Worm (Caenorhabditis elegans) whole organism, late embryonic: ENCODE measurements around the gene F44B9.8.

Experiments used
- C08G9.2 ChIP-seq: sonication (generic microtip); optimal IDR thresholded peaks from 2 replicates; lab custom pipeline; 2016; ENCODE audit warnings: mild to moderate bottlenecking, missing genetic modification characterization, moderate library complexity, missing compliant biosample characterization
- F13H6.1 ChIP-seq: sonication (generic microtip); optimal IDR thresholded peaks from 2 replicates; lab custom pipeline; 2016; ENCODE audit warnings: missing genetic modification characterization, missing compliant biosample characterization
- K09A11.1 ChIP-seq: sonication (generic microtip); optimal IDR thresholded peaks from 2 replicates; lab custom pipeline; 2017; ENCODE audit warnings: antibody characterized with exemption, mild to moderate bottlenecking, missing genetic modification characterization, missing compliant biosample characterization; ENCODE audit not compliant: insufficient read depth
- T23F11.4 ChIP-seq: fragments of 200-800 bp; sonication (Bioruptor generic); optimal IDR thresholded peaks from 2 replicates; lab custom pipeline; 2018; ENCODE audit warnings: mild to moderate bottlenecking, missing genetic modification characterization, missing compliant biosample characterization
- ceh-14 ChIP-seq: sonication (generic microtip); optimal IDR thresholded peaks from 2 replicates; lab custom pipeline; 2016; ENCODE audit warnings: missing genotype, missing genetic modification characterization, missing compliant biosample characterization
- ceh-19 ChIP-seq: fragments of 200-800 bp; sonication (Bioruptor generic); optimal IDR thresholded peaks from 2 replicates; lab custom pipeline; 2018; ENCODE audit warnings: mild to moderate bottlenecking, missing genetic modification characterization, missing compliant biosample characterization
- ceh-22 ChIP-seq: sonication (generic microtip); optimal IDR thresholded peaks from 2 replicates; lab custom pipeline; 2017; ENCODE audit warnings: missing biosample characterization, missing genetic modification characterization
- ceh-45 ChIP-seq: fragments of 200-800 bp; sonication (Bioruptor generic); IDR thresholded peaks from 2 replicates; pipeline ENCODE4 v1.3.6; 2022; ENCODE audit warnings: missing genetic modification reagents, missing genetic modification characterization, missing compliant biosample characterization
- ceh-48 ChIP-seq: sonication (generic microtip); optimal IDR thresholded peaks from 2 replicates; lab custom pipeline; 2016; ENCODE audit warnings: missing genetic modification characterization, inconsistent platforms, missing compliant biosample characterization
- ceh-6 ChIP-seq: fragments of 200-800 bp; sonication (Bioruptor generic); optimal IDR thresholded peaks from 2 replicates; lab custom pipeline; 2018; ENCODE audit warnings: mild to moderate bottlenecking, missing genetic modification characterization, missing compliant biosample characterization
- che-1 ChIP-seq: sonication (generic microtip); optimal IDR thresholded peaks from 2 replicates; lab custom pipeline; 2016; ENCODE audit warnings: mild to moderate bottlenecking, missing genetic modification characterization, missing compliant biosample characterization
- eyg-1 ChIP-seq: sonication (generic microtip); optimal IDR thresholded peaks from 2 replicates; lab custom pipeline; 2016; ENCODE audit warnings: missing genotype, missing genetic modification characterization, missing compliant biosample characterization
- fkh-10 ChIP-seq: fragments of 150-350 bp; optimal IDR thresholded peaks from 2 replicates; lab custom pipeline; 2014; ENCODE audit warnings: missing biosample characterization, missing genetic modification reagents, missing genetic modification characterization
- fkh-6 ChIP-seq: sonication (generic microtip); optimal IDR thresholded peaks from 2 replicates; lab custom pipeline; 2016; ENCODE audit warnings: missing genetic modification characterization, missing compliant biosample characterization
- gmeb-2 ChIP-seq: sonication (generic microtip); optimal IDR thresholded peaks from 2 replicates; lab custom pipeline; 2016; ENCODE audit warnings: missing genetic modification characterization, inconsistent platforms, missing compliant biosample characterization
- hlh-30 ChIP-seq: sonication (generic microtip); optimal IDR thresholded peaks from 2 replicates; lab custom pipeline; 2017; ENCODE audit warnings: antibody characterized with exemption, missing genetic modification characterization, missing compliant biosample characterization; ENCODE audit not compliant: insufficient read depth
- hlh-6 ChIP-seq: sonication (generic microtip); optimal IDR thresholded peaks from 2 replicates; lab custom pipeline; 2016; ENCODE audit warnings: missing genotype, missing genetic modification characterization, missing compliant biosample characterization
- lin-11 ChIP-seq: fragments of 200-800 bp; sonication (Bioruptor generic); optimal IDR thresholded peaks from 2 replicates; lab custom pipeline; 2018; ENCODE audit warnings: mild to moderate bottlenecking, missing genetic modification characterization, missing compliant biosample characterization
- mec-3 ChIP-seq: sonication (generic microtip); optimal IDR thresholded peaks from 2 replicates; lab custom pipeline; 2016; ENCODE audit warnings: borderline replicate concordance, missing genetic modification characterization, missing compliant biosample characterization
- nfya-1 ChIP-seq: sonication (generic microtip); optimal IDR thresholded peaks from 2 replicates; lab custom pipeline; 2017; ENCODE audit warnings: missing genetic modification characterization, mild to moderate bottlenecking, missing compliant biosample characterization, antibody characterized with exemption, moderate library complexity
- odd-2 ChIP-seq: sonication (generic microtip); optimal IDR thresholded peaks from 2 replicates; lab custom pipeline; 2017; ENCODE audit warnings: antibody characterized with exemption, mild to moderate bottlenecking, missing genetic modification characterization, missing compliant biosample characterization
- pax-1 ChIP-seq: fragments of 150-350 bp; optimal IDR thresholded peaks from 2 replicates; lab custom pipeline; 2014; ENCODE audit warnings: missing biosample characterization, missing genetic modification characterization
- pha-2 ChIP-seq: sonication (generic microtip); optimal IDR thresholded peaks from 2 replicates; lab custom pipeline; 2017; ENCODE audit warnings: mild to moderate bottlenecking, missing genetic modification characterization, missing compliant biosample characterization
- pha-4 ChIP-seq: fragments of 150-350 bp; optimal IDR thresholded peaks from 2 replicates; lab custom pipeline; 2018; ENCODE audit warnings: missing biosample characterization, missing genetic modification reagents, missing genetic modification characterization
- pqm-1 ChIP-seq: sonication (generic microtip); optimal IDR thresholded peaks from 2 replicates; lab custom pipeline; 2016; ENCODE audit warnings: missing genetic modification characterization, missing compliant biosample characterization
- pros-1 ChIP-seq: fragments of 150-350 bp; optimal IDR thresholded peaks from 2 replicates; lab custom pipeline; 2014; ENCODE audit warnings: missing biosample characterization, missing genetic modification reagents, missing genetic modification characterization
- sox-2 ChIP-seq: fragments of 200-800 bp; sonication (Bioruptor generic); IDR thresholded peaks from 2 replicates; pipeline ENCODE4 v1.3.6; 2022; ENCODE audit warnings: missing genetic modification reagents, missing genetic modification characterization, missing compliant biosample characterization
- sox-4 ChIP-seq: sonication (generic microtip); optimal IDR thresholded peaks from 2 replicates; lab custom pipeline; 2017; ENCODE audit warnings: mild to moderate bottlenecking, missing genetic modification characterization, inconsistent platforms, missing compliant biosample characterization
- syd-9 ChIP-seq: sonication (generic microtip); optimal IDR thresholded peaks from 2 replicates; lab custom pipeline; 2016; ENCODE audit warnings: mild to moderate bottlenecking, missing genetic modification characterization, moderate library complexity, missing compliant biosample characterization
- tbx-7 ChIP-seq: sonication (generic microtip); optimal IDR thresholded peaks from 2 replicates; lab custom pipeline; 2016; ENCODE audit warnings: missing genotype, missing genetic modification characterization, missing compliant biosample characterization
- ttx-3 ChIP-seq: sonication (generic microtip); optimal IDR thresholded peaks from 2 replicates; lab custom pipeline; 2016; ENCODE audit warnings: missing genetic modification reagents, missing genetic modification characterization, missing compliant biosample characterization
- unc-42 ChIP-seq: sonication (generic microtip); optimal IDR thresholded peaks from 2 replicates; lab custom pipeline; 2016; ENCODE audit warnings: missing genotype, missing genetic modification characterization, missing compliant biosample characterization
- unc-55 ChIP-seq: sonication (generic microtip); optimal IDR thresholded peaks from 2 replicates; lab custom pipeline; 2017; ENCODE audit warnings: missing biosample characterization, missing genetic modification reagents, missing genetic modification characterization
- zip-5 ChIP-seq: sonication (generic microtip); optimal IDR thresholded peaks from 2 replicates; lab custom pipeline; 2016; ENCODE audit warnings: missing genetic modification characterization, missing compliant biosample characterization

Gene F44B9.8

DNA sequence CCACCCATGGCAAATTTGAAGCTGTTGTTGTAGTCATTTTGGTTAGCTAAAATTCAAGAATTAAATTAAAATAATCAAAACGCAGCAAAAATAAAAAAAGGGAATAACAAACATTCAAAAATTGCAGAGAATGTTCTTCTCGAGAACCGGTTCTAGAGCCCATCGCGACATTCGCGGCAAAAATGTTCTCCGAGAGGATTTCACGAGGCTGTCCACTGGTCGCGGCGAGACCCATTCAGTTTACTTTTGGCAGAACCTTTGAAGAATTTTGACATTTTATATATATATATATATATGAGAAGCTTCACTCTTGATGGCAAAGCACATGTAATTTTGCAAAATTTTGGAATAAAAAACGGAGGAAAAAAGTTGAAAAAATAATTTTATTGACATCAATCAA is at the start of gene F44B9.8:
F44B9.8 (minus strand) TSS at position 163 of the 400 bp plus-strand sequence.
- no peak for TF ChIP-seq eyg-1 (tag; lab: Kevin White, UChicago)
- TF ChIP-seq nfya-1: peak; percentile 44
- TF ChIP-seq hlh-30 (tag; lab: Kevin White, UChicago): no peak
- TF ChIP-seq pha-4 (tag; lab: Kevin White, UChicago): no peak
- TF ChIP-seq K09A11.1: no peak
- no peak for TF ChIP-seq pha-2
- no peak for TF ChIP-seq ceh-6 (GFP tag; lab: Kevin White, UChicago)
- no peak for TF ChIP-seq unc-55 (GFP tag; lab: Kevin White, UChicago)

DNA sequence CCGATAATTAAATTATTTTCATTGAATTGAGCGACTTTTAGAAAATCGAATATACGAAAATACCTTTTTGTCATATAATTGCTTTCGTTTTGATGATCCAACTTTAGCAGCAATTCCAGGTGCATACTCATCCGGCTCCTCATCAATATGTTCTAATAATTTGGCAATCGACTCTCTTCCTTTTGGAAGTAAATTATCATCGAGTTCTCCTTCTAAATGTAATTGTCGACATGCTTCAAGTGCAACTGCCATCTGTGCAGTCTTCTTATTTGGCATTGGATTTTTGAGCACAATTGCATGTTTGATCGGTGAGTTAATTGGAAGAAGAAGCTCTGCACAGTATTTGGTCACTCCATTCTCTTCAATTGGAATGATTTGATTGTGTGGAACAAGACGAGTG is 47.7 kb upstream of the F44B9.8 start:
- no peak for TF ChIP-seq ceh-22
- TF ChIP-seq, all 69 proteins: peak for 0

DNA sequence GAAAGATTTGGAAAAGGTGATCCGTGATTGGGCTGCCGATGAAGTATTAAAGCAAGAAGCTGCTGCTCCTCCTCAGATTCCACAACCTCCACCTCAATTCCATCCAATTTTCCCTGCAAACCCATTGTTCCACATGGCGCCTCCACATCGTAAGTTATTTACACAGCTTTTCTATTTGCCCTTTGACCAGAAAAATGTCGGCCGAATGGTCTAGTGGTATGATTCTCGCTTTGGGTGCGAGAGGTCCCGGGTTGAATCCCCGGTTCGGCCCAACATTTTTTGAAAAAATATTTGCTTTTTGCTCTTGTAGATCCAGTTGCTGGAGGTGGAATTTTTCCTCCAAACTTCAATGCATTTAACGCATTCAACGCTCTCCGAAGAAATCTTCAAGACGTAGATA is 39.8 kb upstream of the F44B9.8 start:
- TF ChIP-seq sox-2 (GFP tag; lab: Robert Waterston, UW) (no peak), ceh-48 (tag; lab: Kevin White, UChicago) (no peak), ceh-6 (GFP tag; lab: Kevin White, UChicago) (peak; percentile 32), pros-1 (tag; lab: Kevin White, UChicago) (peak; percentile 72), ttx-3 (tag; lab: Kevin White, UChicago) (no peak), ceh-22 (no peak), K09A11.1 (no peak)

DNA sequence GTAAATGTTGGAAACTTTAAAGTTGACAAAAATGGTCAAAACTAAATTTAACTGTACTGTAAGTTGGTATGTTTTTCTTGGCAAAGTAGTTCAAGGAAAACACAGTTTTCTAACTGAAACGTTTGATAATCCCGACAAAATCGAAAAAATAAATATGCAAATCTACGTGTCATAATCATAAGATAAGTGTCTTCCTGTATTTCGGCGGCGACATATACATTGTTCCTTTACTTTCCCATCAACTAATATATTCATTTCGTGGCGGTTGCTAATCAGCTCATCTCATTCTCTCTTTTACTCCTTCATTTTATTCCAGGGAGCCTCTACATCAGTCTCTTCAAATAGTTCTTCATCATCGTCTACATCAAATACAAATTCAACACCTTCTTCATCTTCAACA is 38.3 kb upstream of the F44B9.8 start:
- no peak for TF ChIP-seq T23F11.4 (GFP tag; lab: Kevin White, UChicago)
- TF ChIP-seq ceh-19 (GFP tag; lab: Kevin White, UChicago): no peak
- no peak for TF ChIP-seq che-1 (tag; lab: Kevin White, UChicago)
- TF ChIP-seq ceh-45 (GFP tag; lab: Robert Waterston, UW): no peak
- TF ChIP-seq C08G9.2: no peak
- no peak for TF ChIP-seq syd-9 (tag; lab: Kevin White, UChicago)
- no peak for TF ChIP-seq zip-5 (tag; lab: Kevin White, UChicago)
- no peak for TF ChIP-seq odd-2 (tag; lab: Kevin White, UChicago)
- TF ChIP-seq pros-1 (tag; lab: Kevin White, UChicago): no peak
- TF ChIP-seq tbx-7 (tag; lab: Kevin White, UChicago): no peak
- TF ChIP-seq sox-4 (tag; lab: Kevin White, UChicago): no peak
- TF ChIP-seq K09A11.1: no peak
- TF ChIP-seq pha-2: no peak
- no peak for TF ChIP-seq hlh-6 (tag; lab: Kevin White, UChicago)
- no peak for TF ChIP-seq ceh-6 (GFP tag; lab: Kevin White, UChicago)
- TF ChIP-seq lin-11 (tag; lab: Kevin White, UChicago): no peak
- TF ChIP-seq, all 69 proteins: peak for 0

DNA sequence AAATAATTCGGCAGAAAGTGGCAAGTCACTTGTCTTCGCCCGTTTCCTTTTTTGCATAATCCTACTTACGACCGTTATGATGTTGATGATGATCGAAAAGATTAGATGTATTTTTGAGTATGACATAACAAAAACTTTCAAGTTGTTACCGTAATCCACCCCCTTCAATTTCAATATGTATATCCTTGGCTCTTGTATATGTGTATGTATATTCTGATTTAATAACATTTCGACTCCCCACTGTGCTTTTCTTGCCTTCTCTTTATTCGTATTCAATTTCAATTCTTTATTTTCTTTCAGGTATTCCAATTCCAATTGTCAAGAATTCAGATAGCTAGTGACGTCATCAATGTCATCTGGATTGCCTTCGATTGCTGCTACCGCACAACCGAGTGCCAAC is 37.5 kb upstream of the F44B9.8 start, which contains the start of gene pros-1:
pros-1 (plus strand) TSS at position 301 of the 400 bp plus-strand sequence.
- TF ChIP-seq ceh-14 (tag; lab: Kevin White, UChicago) (no peak), zip-5 (tag; lab: Kevin White, UChicago) (no peak), pax-1 (tag; lab: Kevin White, UChicago) (no peak), odd-2 (tag; lab: Kevin White, UChicago) (no peak), mec-3 (tag; lab: Kevin White, UChicago) (no peak), pqm-1 (tag; lab: Kevin White, UChicago) (no peak), pha-2 (no peak), F13H6.1 (tag; lab: Kevin White, UChicago) (no peak), fkh-10 (GFP tag; lab: Kevin White, UChicago) (no peak), ttx-3 (tag; lab: Kevin White, UChicago) (no peak), unc-42 (no peak), gmeb-2 (tag; lab: Kevin White, UChicago) (no peak), C08G9.2 (no peak), nfya-1 (no peak), che-1 (tag; lab: Kevin White, UChicago) (no peak), ceh-48 (tag; lab: Kevin White, UChicago) (no peak), fkh-6 (tag; lab: Kevin White, UChicago) (no peak)
